Worm (Caenorhabditis elegans) whole organism, early embryonic: ENCODE results near the gene K10C2.6.

Experiments used
- F13C5.2 ChIP-seq: sonication (generic microtip); optimal IDR thresholded peaks from 2 replicates; lab custom pipeline; 2017; ENCODE audit warnings: mild to moderate bottlenecking, missing genetic modification characterization, inconsistent platforms, missing compliant biosample characterization
- ama-1 ChIP-seq: fragments of 150-350 bp; optimal IDR thresholded peaks from 2 replicates; lab custom pipeline; 2014
- ceh-36 ChIP-seq: sonication (generic microtip); optimal IDR thresholded peaks from 2 replicates; lab custom pipeline; 2016; ENCODE audit warnings: missing genetic modification characterization, inconsistent platforms, missing compliant biosample characterization
- flt-1 ChIP-seq: fragments of 200-800 bp; sonication (Bioruptor generic); IDR thresholded peaks from 2 replicates; pipeline ENCODE4 v1.3.6; 2022; ENCODE audit warnings: missing genetic modification characterization, missing compliant biosample characterization
- hnd-1 ChIP-seq: sonication (generic microtip); optimal IDR thresholded peaks from 2 replicates; lab custom pipeline; 2016; ENCODE audit warnings: missing genetic modification characterization, missing compliant biosample characterization
- tbx-37 ChIP-seq: fragments of 200-800 bp; sonication (Bioruptor generic); conservative IDR thresholded peaks from 2 replicates; pipeline ENCODE4 v1.3.6; 2022; ENCODE audit warnings: missing genetic modification reagents, missing genetic modification characterization, missing compliant biosample characterization

DNA sequence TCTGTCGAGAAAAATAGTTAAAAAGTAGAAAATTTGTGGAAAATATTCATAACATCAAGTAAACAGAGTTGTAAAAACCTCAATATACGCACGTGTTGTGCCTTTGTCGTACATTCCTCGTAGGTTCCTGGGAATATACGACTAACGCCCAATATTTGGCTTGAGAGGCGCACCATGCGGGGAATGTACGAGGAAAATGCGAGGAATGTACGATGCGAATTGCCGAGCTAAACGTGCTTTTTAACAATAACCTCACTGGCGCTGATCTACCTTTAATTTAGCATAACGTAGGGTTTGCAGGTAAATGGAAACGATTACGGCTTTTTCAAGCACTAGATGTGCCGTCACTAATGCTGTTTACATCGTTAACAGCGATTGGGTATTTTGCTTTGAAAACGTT is 17.3 kb downstream of the K10C2.6 start, which contains the start of gene C15B12.9:
- no peak for TF ChIP-seq ceh-36 (tag; lab: Kevin White, UChicago)
- TF ChIP-seq tbx-37 (GFP tag; lab: Robert Waterston, UW), result no peak
- no peak for TF ChIP-seq ama-1
- no peak for TF ChIP-seq hnd-1 (tag; lab: Kevin White, UChicago)
- TF ChIP-seq flt-1, result no peak
- TF ChIP-seq F13C5.2 (tag; lab: Kevin White, UChicago), result no peak
